Worm (Caenorhabditis elegans) whole organism, dauer: ENCODE results near the gene T19D2.13.

Source experiments
- unc-62 ChIP-seq: sonication (generic microtip); optimal IDR thresholded peaks from 2 replicates; lab custom pipeline; 2017; ENCODE audit warnings: missing biosample characterization, missing genetic modification reagents, missing genetic modification characterization

T19D2.13 gene

DNA sequence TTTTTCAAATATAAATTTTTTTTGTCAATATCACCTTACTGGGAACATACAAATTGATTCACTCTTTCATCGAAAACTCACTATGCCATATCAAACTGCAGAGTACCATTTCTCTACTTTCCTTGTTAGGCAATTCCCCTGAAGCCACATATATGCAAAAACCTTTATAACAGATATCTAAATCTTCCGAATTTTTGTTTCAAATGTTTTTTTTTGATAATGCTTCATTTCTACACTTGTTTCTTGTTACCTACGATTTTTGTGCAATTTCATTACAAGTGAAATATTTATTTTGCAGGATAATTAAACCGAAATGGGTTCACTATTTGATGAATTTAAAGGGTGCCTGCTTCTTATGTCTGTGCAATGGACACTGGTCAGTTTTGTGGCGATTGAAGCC, 22.1 kb downstream of the T19D2.13 start, which contains the start of gene T22B2.2:
Gene T22B2.2, plus strand, starts transcription at position 301 of the 400 bp plus-strand sequence.
- TF ChIP-seq unc-62 (GFP tag; lab: Kevin White, UChicago), result no peak

DNA sequence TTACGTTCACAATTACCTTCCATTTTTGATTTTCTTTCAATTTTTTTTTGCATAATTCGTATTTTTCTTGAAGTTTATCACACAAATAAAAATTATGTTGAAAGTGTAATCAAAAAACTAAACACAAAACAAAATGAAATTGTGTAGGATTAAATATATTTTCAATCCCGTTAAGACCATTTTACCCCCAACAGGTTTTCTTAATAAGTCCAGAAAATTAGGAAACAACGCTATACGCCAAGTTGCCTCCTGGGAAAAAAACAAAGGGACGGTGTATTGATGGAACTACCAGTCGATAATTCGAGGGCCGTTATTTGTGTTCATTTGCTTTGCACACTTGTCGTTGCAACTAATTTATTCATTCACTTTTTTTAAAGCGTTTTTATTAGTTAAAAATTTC, 22.5 kb downstream of the T19D2.13 start:
- TF ChIP-seq unc-62 (GFP tag; lab: Kevin White, UChicago), result no peak

DNA sequence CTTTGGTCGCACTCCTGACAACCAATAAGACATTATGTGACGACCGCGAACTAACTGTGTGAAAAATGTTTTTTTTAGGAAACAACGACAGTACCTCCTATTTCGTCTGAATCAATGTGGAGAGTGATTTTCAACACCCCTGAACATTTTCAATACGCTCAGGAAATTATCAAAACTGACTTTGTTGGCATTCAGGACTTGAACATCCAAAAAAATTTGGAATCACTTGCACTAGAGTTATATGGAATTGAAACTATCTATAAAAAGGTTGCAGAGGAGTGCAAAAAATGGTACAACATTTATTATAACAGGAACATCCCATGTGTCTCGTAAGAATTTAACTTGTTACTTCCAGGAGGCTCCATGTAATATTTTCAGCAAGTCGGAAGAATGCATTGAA, 24.0 kb downstream of the T19D2.13 start:
- no peak for TF ChIP-seq unc-62 (GFP tag; lab: Kevin White, UChicago)

DNA sequence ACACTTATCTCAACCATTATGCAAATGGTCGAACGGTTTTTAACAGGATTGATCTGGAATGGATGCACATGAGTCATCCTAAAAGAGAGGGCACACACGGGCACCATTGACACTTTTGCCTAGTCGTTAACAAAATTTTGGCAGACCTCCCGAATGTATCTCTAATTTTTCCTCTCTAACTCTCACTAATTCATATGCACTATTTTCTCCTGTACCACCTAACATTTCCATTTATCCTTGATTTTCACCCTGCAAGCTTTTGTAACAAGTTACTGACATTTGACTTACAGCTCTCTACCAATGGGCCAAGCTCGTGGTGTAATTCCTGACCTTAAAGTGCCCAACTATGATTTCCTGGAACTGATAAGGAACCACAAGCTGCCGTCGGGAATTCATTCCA, 25.2 kb downstream of the T19D2.13 start, which contains the start of gene T22B2.3:
Gene T22B2.3, plus strand, starts transcription at position 301 of the 400 bp plus-strand sequence.
- no peak for TF ChIP-seq unc-62 (GFP tag; lab: Kevin White, UChicago)

DNA sequence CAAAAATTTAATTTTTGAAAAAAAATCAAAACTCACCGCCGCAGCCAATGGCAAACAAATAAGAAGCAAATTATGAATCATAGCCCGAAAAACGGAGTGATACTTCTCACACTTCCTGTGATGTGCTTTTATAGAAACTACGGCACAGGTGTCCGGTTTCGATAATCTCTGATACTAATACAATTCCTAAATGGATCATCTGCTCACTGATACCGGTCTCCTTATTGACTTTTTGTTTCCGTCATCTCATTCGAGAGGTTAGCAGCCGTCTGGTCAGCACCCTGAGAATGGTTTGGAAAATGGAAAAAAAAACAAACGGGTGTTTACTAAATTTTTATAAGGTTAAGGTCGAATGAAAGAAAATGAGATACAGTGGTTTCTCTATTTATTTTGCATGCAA, 26.4 kb downstream of the T19D2.13 start, which contains the start of gene idpp-9:
Gene idpp-9, minus strand, starts transcription at position 101 of the 400 bp plus-strand sequence.
- TF ChIP-seq unc-62 (GFP tag; lab: Kevin White, UChicago), result no peak

DNA sequence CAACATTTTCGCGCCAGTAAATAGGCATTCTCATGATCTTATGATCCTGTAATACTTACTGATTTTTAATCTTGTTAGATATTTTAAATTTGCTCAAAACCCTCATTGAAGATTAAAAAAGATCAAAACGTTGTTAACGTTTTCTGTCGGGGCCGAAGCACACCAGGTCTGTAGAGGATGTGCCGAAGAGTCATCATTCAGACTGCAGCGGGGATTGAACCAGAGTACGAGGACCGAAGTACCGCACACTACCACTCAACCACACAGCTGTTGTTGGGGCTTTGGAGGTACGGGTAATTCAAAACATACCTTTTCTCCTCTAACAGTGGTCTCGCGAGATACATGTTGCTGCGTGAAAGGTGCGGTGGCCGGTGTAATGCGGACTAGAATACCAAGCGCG, 27.9 kb downstream of the T19D2.13 start:
- TF ChIP-seq unc-62 (GFP tag; lab: Kevin White, UChicago), result no peak

DNA sequence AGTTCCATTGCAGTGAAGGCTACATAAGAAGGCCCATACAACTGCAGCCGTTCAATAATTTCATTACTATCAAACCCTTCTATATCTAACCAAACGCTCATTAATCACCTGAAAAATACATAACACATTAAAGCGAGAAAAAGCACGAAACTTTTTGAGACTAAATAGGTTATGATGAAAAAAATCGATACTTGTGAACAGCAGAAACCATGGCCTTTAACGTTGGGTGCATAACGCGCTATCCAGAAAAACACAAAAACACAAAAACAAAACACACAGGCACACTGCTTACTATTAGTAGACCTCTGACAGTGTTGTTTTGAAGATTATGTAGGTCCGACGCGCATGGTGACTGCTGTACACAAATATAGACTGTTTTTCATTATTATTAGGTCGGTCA, 30.9 kb downstream of the T19D2.13 start, which contains the start of gene T22B2.5:
Gene T22B2.5, minus strand, starts transcription at position 101 of the 400 bp plus-strand sequence.
- no peak for TF ChIP-seq unc-62 (GFP tag; lab: Kevin White, UChicago)

DNA sequence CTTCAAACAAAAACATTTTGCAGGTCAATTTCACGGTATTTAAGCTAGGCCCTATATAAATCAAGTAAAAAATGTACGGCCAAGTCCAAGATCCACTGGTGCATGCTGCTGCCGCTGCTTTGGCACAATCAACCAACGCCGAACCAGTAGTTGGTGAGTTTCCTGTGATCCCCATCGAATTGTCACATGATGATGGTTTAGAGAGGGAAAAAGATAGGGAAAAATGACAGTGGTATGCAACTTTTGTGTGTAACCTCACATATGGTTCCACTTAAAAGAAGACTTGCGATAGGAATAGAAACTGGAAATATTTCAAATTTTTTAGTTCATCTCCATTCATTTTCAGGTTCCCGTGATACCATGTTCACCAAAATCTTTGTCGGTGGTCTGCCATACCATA, 37.6 kb downstream of the T19D2.13 start, which contains the start of gene sup-12:
Gene sup-12, plus strand, starts transcription at position 17 of the 400 bp plus-strand sequence.
- no peak for TF ChIP-seq unc-62 (GFP tag; lab: Kevin White, UChicago)

DNA sequence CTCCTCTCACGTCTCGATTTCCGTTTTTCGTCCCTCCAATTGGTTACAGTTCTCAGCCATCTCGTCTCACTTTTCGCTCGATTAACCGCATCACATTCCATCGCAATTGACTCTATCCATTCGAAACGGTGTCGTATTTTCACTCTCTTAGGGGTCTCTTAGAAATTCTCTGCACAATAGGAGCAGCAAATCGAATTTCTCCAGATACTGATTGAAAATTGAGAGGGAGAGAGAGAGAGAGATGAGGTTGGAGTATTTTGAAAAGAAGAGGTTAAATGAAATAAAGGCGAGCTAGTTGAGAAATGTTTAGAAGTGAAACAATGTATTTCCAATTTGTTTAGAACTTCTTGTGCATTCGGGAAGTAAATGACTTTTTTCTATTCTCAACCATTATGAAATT, 40.8 kb downstream of the T19D2.13 start:
- no peak for TF ChIP-seq unc-62 (GFP tag; lab: Kevin White, UChicago)

DNA sequence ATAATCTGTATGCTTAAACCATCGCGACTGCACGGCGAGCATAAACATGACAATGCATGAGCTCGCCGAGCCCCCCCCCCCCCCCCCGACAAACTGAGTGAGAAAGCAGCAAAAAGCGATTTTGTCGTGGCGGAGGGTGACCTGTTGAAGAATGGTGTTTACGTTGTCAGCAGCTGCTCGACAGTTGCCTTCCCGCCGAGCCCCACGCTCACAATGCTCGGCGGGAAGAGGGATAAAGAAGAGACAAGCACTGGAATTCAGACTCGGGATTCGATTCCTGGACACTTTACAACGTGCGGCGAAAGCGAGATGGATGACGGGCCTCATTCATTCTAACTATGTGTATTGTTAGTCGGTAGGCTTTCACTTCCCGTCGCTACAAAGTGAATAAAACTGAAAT, 41.5 kb downstream of the T19D2.13 start:
- TF ChIP-seq unc-62 (GFP tag; lab: Kevin White, UChicago), result no peak

DNA sequence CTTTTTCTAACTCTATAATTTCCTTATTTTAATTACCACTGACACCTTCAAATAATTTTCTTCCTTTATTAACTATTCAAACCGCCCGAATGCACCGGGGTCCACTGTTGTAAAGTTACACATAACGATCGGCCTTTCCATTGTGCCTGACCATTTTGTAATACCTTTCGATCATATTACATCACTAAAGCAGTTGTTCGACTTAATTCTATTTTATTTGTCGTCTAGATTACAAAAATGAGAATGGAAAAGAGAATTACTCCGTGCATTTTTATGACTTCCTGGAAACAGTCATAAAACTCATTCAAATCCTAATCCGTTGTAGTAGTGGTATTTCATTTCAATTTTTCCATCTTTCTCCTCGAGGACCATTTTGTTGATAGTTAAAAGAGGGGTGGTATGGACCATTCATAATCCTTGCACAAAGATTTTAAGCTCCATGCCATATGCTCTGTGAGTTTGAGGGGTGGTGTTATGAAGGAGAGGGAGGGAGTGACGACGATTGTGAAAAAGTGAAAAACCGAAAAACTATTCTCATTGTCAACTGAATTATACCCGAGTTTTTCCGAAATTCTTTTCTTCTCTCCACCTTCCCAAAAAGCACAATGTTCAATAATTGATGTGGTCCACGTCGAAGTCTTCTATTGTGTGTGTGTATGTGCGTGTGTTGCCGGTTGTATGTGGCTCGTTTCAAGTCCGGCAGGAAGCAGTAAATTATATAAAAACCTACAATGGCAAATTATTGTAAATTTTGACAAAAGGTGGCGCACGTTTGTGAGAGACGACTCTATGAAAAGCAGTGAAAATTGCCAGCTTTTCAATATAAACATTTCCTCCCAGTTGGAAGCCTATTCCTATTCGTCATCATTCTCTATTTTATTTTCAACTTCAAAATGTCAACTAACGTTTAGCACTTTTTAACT, 43.7 kb downstream of the T19D2.13 start:
- no peak for TF ChIP-seq unc-62 (GFP tag; lab: Kevin White, UChicago)

DNA sequence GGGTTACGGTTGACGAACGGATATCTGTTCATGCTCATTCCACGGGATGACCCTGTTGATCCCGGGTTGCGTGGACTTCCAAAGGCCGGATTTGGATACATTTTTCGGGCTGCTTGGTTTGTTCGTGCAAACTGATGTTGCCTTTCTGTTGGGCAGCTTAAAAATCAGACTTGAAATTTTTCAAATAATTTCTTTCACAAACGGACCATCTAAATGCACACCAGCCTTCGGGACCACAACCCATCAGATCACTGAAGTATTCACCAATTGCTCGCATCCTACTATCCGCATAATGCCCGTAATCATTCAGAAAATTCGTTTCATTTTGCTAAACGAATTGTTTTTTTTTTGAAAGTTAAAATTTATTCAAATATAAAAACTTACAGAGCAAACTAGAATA, 46.6 kb downstream of the T19D2.13 start, which contains the start of gene F47F2.3:
Gene F47F2.3, minus strand, starts transcription at position 101 of the 400 bp plus-strand sequence.
- TF ChIP-seq unc-62 (GFP tag; lab: Kevin White, UChicago), result no peak
